Fruit fly (Drosophila melanogaster): ENCODE data around the gene GCS1.

Gene GCS1

DNA sequence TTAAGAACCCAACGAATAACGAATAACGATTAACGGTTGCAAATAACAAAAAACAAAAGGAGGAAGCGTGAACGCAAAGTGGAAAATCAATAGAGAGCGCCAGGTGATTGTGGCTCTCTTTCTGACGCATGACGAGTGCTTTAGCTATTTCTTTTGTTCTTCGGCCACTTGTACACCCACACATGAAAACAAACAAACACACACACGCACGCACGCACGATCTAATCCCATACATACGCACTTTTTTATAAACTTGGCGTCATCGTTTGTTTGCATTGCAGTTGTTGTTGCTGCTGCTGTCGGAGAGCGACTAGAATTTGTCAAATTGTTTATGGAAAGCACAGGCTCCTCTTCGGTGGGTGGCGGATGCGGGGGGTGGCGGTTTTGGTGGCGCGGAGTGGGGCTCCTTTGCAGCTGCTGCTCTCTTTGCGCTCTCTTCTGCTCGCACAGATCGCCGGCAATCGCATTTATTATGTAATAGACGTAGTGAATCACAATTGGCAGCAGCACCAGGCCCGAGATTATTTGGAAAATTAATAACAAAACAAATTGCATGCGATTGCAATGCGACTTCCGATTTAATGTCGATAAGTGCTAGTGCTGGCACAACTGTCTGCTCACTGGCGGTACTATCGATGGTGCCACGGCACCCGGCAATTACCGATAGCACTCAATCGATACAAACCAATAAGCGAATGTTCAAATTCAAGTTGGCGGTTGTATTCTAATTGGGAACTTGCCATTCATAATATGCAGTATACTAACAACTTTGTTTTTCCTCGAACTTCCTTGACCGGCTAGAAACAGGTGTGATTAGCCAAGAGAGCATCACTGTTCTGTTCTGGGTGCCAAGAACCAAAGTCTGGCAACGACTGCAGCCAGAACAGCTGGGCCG is 8.6 kb downstream of the GCS1 start (continued):
- TF ChIP-seq CG4282 (GFP tag; optimal IDR thresholded peaks at IDR 0.05) = peak; percentile 57
- TF ChIP-seq odd (GFP tag; optimal IDR thresholded peaks at IDR 0.05) = no peak
- TF ChIP-seq Ets65A (GFP tag) = peak; percentile 90
- TF ChIP-seq Dll (GFP tag; IDR thresholded peaks at IDR 0.05; ENCODE audit: partially characterized antibody) = peak; percentile 92
- peak; percentile 71 for TF ChIP-seq chn (GFP tag; optimal IDR thresholded peaks at IDR 0.05)
- no peak for TF ChIP-seq Asciz (GFP tag; optimal IDR thresholded peaks at IDR 0.05)
- peak; percentile 75 for TF ChIP-seq lilli (GFP tag; optimal IDR thresholded peaks at IDR 0.05)
- no peak for TF ChIP-seq ase (GFP tag; IDR thresholded peaks at IDR 0.05)
- TF ChIP-seq Atf6 (GFP tag; IDR thresholded peaks at IDR 0.05) = peak; percentile 52; the same call in 1 of the 2 replicates
- TF ChIP-seq eyg (GFP tag; optimal IDR thresholded peaks at IDR 0.05) = no peak
- TF ChIP-seq Camta (GFP tag; optimal IDR thresholded peaks at IDR 0.05) = no peak
- no peak for TF ChIP-seq CG7271 (tag; optimal IDR thresholded peaks at IDR 0.05)
- TF ChIP-seq Sry-δ (GFP tag; optimal IDR thresholded peaks at IDR 0.05) = peak; percentile 97
- TF ChIP-seq Tbp (GFP tag; optimal IDR thresholded peaks at IDR 0.05) = peak; percentile 36
- TF ChIP-seq CG42726 (GFP tag; IDR thresholded peaks at IDR 0.05; ENCODE audit: partially characterized antibody) = peak; percentile 74
- TF ChIP-seq Optix (GFP tag; IDR thresholded peaks at IDR 0.05) = no peak
- no peak for TF ChIP-seq pan (optimal IDR thresholded peaks at IDR 0.05)
- no peak for TF ChIP-seq pan (GFP tag; optimal IDR thresholded peaks at IDR 0.05 in 1 of 2, IDR thresholded peaks at IDR 0.05 in 1 of 2)
- TF ChIP-seq CG14965 (GFP tag; optimal IDR thresholded peaks at IDR 0.05; ENCODE audit: borderline replicate concordance) = no peak
- peak; percentile 27 for TF ChIP-seq Max (GFP tag; optimal IDR thresholded peaks at IDR 0.05)
- TF ChIP-seq fd102C (GFP tag; optimal IDR thresholded peaks at IDR 0.05) = no peak
- TF ChIP-seq CG9797 (GFP tag; optimal IDR thresholded peaks at IDR 0.05) = peak; percentile 56
- peak; percentile 78 for TF ChIP-seq CG15514 (GFP tag; optimal IDR thresholded peaks at IDR 0.05)
- no peak for TF ChIP-seq CG10979 (tag; optimal IDR thresholded peaks at IDR 0.05)
- TF ChIP-seq CG9609 (GFP tag; optimal IDR thresholded peaks at IDR 0.05) = peak; percentile 39
- peak; percentile 85 for TF ChIP-seq Med (GFP tag)
- TF ChIP-seq Dbx (GFP tag; IDR thresholded peaks at IDR 0.05) = peak; percentile 29; the same call in 1 of the 3 replicates
- TF ChIP-seq croc (GFP tag; conservative IDR thresholded peaks at IDR 0.05) = no peak
- no peak for TF ChIP-seq Ravus (GFP tag; IDR thresholded peaks at IDR 0.05)
- TF ChIP-seq tll (GFP tag; optimal IDR thresholded peaks at IDR 0.05) = no peak
- no peak for TF ChIP-seq Bteb2 (GFP tag; optimal IDR thresholded peaks at IDR 0.05)
- no peak for TF ChIP-seq nerfin-1 (tag; optimal IDR thresholded peaks at IDR 0.05)
- TF ChIP-seq row (GFP tag; IDR thresholded peaks at IDR 0.05) = peak; percentile 82
- no peak for TF ChIP-seq CG5953 (GFP tag; IDR thresholded peaks at IDR 0.05)
- TF ChIP-seq CG17612 (GFP tag; IDR thresholded peaks at IDR 0.05) = no peak
- TF ChIP-seq Side (GFP tag; optimal IDR thresholded peaks at IDR 0.05) = peak; percentile 54
- TF ChIP-seq CG8388 (GFP tag; optimal IDR thresholded peaks at IDR 0.05) = no peak
- peak; percentile 25 for TF ChIP-seq vfl (GFP tag; optimal IDR thresholded peaks at IDR 0.05)
- TF ChIP-seq amos (GFP tag; IDR thresholded peaks at IDR 0.05; ENCODE audit: partially characterized antibody) = peak; percentile 91
- no peak for TF ChIP-seq CG18619 (GFP tag; optimal IDR thresholded peaks at IDR 0.05)
- peak; percentile 87 for TF ChIP-seq CG14860 (GFP tag; IDR thresholded peaks at IDR 0.05; ENCODE audit: partially characterized antibody)
- TF ChIP-seq CG2875 (GFP tag; optimal IDR thresholded peaks at IDR 0.05) = peak; percentile 17
- TF ChIP-seq lola (GFP tag; optimal IDR thresholded peaks at IDR 0.05) = no peak
- peak; percentile 15 for TF ChIP-seq Mes4 (GFP tag; optimal IDR thresholded peaks at IDR 0.05)
- peak; percentile 87 for TF ChIP-seq Dref (GFP tag; IDR thresholded peaks at IDR 0.05)
- no peak for TF ChIP-seq Eip74EF (GFP tag; optimal IDR thresholded peaks at IDR 0.05)
- no peak; the same call in 1 of the 2 replicates for TF ChIP-seq CG10366 (GFP tag; IDR thresholded peaks at IDR 0.05)
- TF ChIP-seq CG6791 (GFP tag; IDR thresholded peaks at IDR 0.05; ENCODE audit: partially characterized antibody) = peak; percentile 86
